Fruit fly (Drosophila melanogaster) whole organism, wandering third instar larva: ENCODE data around the gene tbrd-1.

ENCODE experiments used
- GATAd ChIP-seq: sonication (Bioruptor generic); optimal IDR thresholded peaks from 2 replicates; lab custom pipeline; 2016; ENCODE audit warnings: missing biosample characterization, missing genetic modification characterization
- Hr78 ChIP-seq: fragments of >200 bp; optimal IDR thresholded peaks from 2 replicates; lab custom pipeline; 2017; ENCODE audit warnings: missing biosample characterization, missing genetic modification characterization
- Myc ChIP-seq: fragments of >200 bp; optimal IDR thresholded peaks from 2 replicates; lab custom pipeline; 2017
- lola ChIP-seq: fragments of >200 bp; optimal IDR thresholded peaks from 2 replicates; lab custom pipeline; 2017; ENCODE audit warnings: missing biosample characterization, missing genetic modification characterization
- psq ChIP-seq: fragments of 200-800 bp; sonication (Bioruptor generic); optimal IDR thresholded peaks from 3 replicates; lab custom pipeline; 2017; ENCODE audit warnings: missing biosample characterization, mild to moderate bottlenecking, missing genetic modification characterization, moderate library complexity
- tai ChIP-seq: sonication (Bioruptor generic); optimal IDR thresholded peaks from 2 replicates; lab custom pipeline; 2016; ENCODE audit warnings: missing biosample characterization, missing genetic modification characterization

- TF ChIP-seq psq (GFP tag; lab: Kevin White, UChicago) (no peak), GATAd (no peak), lola (GFP tag; lab: Kevin White, UChicago) (no peak), Hr78 (GFP tag; lab: Kevin White, UChicago) (no peak), Myc (lab: Kevin White, UChicago) (no peak), tai (GFP tag; lab: Kevin White, UChicago) (no peak)
Measured at dm6 chr3R:23878318-23878799, 15.0 kb downstream of the tbrd-1 start.
